Worm (Caenorhabditis elegans): ENCODE measurements around the gene atf-8.

The atf-8 gene

DNA sequence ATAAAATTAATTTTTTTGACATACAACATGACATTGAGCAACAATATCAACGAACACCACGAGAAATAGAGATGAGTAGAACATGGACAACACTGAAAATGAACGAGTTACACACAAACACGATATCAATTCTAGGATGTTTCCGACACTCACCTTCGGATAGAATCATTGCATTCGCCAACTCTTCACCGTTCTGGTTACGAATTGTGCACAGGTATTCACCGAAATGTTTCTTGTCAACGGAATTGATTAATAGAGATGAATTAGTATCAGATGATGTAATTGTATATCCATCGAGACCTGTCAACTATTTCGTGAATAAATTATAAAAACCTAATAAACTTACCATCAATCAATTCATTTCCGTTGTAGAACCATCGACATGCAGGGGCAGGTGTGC is 16.3 kb downstream of the atf-8 start:
- TF ChIP-seq unc-62 (GFP tag; optimal IDR thresholded peaks at IDR 0.05) = no peak

DNA sequence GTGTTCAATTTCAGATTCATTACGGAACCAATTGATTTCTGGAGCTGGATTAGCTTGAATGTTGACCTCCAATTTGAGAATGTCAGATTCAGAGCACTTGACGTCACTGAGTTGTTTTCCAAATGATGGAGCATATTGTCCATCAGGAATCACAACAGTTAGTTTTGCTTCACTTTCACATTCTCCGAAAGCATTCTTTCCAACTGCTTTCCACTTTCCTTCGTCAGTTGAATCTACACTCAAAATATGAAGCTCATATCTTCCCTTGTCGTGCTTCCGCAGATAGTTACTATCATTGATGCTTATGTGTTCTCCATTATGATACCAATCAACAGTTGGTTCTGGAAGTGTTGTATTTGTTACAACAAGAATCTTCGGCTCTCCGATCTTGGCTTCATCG is 22.9 kb downstream of the atf-8 start:
- no peak for TF ChIP-seq unc-62 (GFP tag; optimal IDR thresholded peaks at IDR 0.05)

DNA sequence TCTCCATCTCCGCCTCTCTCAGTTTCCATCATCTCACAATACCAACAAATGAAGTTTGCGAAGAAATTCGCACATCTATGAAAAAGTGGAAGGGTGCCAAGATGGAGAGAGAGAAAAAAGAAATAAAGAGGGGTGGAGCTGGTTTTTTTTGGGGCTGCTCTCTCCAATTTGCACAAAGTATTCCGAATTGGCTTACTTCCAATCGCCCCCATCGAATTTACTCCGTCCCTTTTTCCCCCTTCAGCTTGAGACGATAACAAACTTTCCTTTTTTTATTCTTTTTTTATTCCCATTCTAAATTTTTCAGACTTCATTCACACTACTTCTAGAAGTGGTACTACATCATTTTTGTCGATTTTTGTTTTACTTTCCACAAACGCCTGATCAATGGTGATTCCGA is 25.7 kb downstream of the atf-8 start, which contains the start of gene exp-2:
Gene exp-2 (plus strand): TSS at position 301 of the 400 bp plus-strand sequence.
- TF ChIP-seq unc-62 (GFP tag; optimal IDR thresholded peaks at IDR 0.05) = no peak

DNA sequence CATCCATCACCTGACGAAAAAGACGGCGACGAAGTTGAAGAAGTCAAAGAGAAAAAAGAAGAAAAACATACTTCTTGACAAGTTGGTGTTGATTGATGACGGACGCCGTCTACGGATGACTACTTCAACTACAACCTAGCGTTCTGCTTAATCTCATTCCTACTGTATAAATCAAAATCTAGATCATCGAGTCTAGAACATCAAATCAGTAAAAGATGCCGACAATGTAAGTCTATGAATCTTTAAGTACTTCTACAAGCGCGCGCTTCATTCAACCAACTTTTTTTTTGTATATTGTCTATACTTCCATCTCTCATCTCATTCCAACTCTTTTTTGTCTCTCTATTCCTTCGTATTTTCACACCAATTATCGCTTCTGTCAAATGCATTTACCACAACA is 30.0 kb downstream of the atf-8 start:
- TF ChIP-seq unc-62 (GFP tag; optimal IDR thresholded peaks at IDR 0.05) = no peak

DNA sequence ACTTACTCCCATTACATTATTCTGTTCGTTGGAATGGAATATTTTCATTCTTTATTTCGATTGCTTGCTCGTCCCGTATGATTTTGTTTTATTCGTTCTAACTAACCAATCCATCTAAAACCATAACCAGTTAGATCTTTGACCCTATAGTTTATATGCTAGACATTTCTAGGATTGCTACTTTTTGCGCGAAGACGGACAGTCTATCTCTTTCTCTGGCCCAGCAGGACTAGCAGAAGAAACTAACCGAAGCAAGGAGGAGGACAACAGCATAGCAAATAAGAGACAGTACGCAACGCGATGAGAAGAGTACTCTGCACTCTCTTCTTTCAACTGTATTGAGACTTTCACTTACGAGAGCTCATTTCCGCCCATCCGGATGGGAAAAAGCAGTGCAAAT is 32.8 kb downstream of the atf-8 start:
- TF ChIP-seq unc-62 (GFP tag; optimal IDR thresholded peaks at IDR 0.05) = no peak
